Worm (Caenorhabditis elegans): ENCODE measurements around the gene Y45F10D.14.

- TF ChIP-seq madf-5 (GFP tag; IDR thresholded peaks at IDR 0.05) (no peak), unc-39 (tag; optimal IDR thresholded peaks at IDR 0.05) (no peak), mxl-2 (GFP tag; conservative IDR thresholded peaks at IDR 0.05) (no peak), ceh-44 (GFP tag; IDR thresholded peaks at IDR 0.05) (no peak)
Measured at ce11 chrIV:13786690-13787089, 20.9 kb downstream of the Y45F10D.14 start, which contains the start of gene icap-1.
